Fruit fly (Drosophila melanogaster): ENCODE results near the gene Desat2.

DNA sequence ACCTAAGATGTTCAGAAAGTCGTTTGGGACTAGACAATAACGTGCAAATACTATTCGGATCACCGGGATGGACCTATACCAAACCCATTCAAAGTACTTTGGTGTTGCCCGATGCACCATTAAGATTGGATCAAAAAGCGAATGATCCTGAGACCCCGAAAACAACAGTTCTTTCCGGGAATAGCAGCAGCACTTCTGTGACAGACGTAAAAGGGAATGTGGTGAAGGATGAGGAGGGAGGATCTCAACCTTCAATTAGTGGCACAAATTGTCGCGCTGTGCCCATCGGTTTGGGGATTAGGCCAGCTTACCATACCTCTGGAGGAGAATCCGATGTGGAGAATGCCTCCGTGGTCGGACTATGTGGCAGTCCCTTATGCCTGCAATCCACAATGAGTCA, 12.3 kb downstream of the Desat2 start:
- no peak for TF ChIP-seq usp (GFP tag; optimal IDR thresholded peaks at IDR 0.05)
- TF ChIP-seq pan (optimal IDR thresholded peaks at IDR 0.05), result no peak

Data from whole organism.